Worm (Caenorhabditis elegans) whole organism, L4 larva: ENCODE data around the gene K02G10.15.

Experiments used
- F10B5.3 ChIP-seq: sonication (generic microtip); optimal IDR thresholded peaks from 2 replicates; lab custom pipeline; 2016; ENCODE audit warnings: mild to moderate bottlenecking, missing genetic modification characterization, missing compliant biosample characterization
- F37D6.2 ChIP-seq: sonication (generic microtip); optimal IDR thresholded peaks from 2 replicates; lab custom pipeline; 2016; ENCODE audit warnings: mild to moderate bottlenecking, missing genetic modification characterization, missing compliant biosample characterization
- T20F7.1 ChIP-seq: fragments of 200-800 bp; sonication (Bioruptor generic); optimal IDR thresholded peaks from 2 replicates; lab custom pipeline; 2018; ENCODE audit warnings: mild to moderate bottlenecking, missing genetic modification characterization, missing compliant biosample characterization
- ZK337.2 ChIP-seq: fragments of 200-800 bp; sonication (Bioruptor generic); IDR thresholded peaks from 2 replicates; pipeline ENCODE4 v1.3.6; 2022; ENCODE audit warnings: missing genetic modification reagents, missing genetic modification characterization, missing compliant biosample characterization
- ZK546.5 ChIP-seq, 2 experiments: sonication (generic microtip); optimal IDR thresholded peaks; 2 replicates each; lab custom pipeline; 2017; ENCODE audit warnings: missing biosample characterization in 2 of 2, missing genetic modification characterization in 2 of 2
- ceh-20 ChIP-seq: fragments of 200-800 bp; sonication (Bioruptor generic); IDR thresholded peaks from 2 replicates; pipeline ENCODE4 v1.3.6; 2022; ENCODE audit warnings: missing genetic modification reagents, missing genetic modification characterization, missing compliant biosample characterization
- ceh-28 ChIP-seq: fragments of 150-350 bp; optimal IDR thresholded peaks from 2 replicates; lab custom pipeline; 2014; ENCODE audit warnings: missing biosample characterization, missing genetic modification reagents, missing genetic modification characterization
- ces-1 ChIP-seq: fragments of 150-350 bp; sonication (generic microtip); optimal IDR thresholded peaks from 4 replicates; lab custom pipeline; 2014; ENCODE audit warnings: missing biosample characterization, missing genetic modification reagents, missing genetic modification characterization
- ctbp-1 ChIP-seq: fragments of 200-800 bp; sonication (Bioruptor generic); IDR thresholded peaks from 2 replicates; pipeline ENCODE4 v1.3.6; 2022; ENCODE audit warnings: missing genetic modification reagents, missing genetic modification characterization, missing compliant biosample characterization
- daf-19 ChIP-seq: fragments of 200-800 bp; sonication (Bioruptor generic); conservative IDR thresholded peaks from 2 replicates; pipeline ENCODE4 v1.3.6; 2022; ENCODE audit warnings: missing genetic modification characterization, missing compliant biosample characterization
- dmd-9 ChIP-seq: fragments of 200-800 bp; sonication (Bioruptor generic); IDR thresholded peaks from 2 replicates; pipeline ENCODE4 v1.3.6; 2022; ENCODE audit warnings: missing genetic modification reagents, missing genetic modification characterization, missing compliant biosample characterization
- dpl-1 ChIP-seq: fragments of 150-350 bp; optimal IDR thresholded peaks from 2 replicates; lab custom pipeline; 2014; ENCODE audit warnings: missing biosample characterization, missing genetic modification reagents, missing genetic modification characterization
- egl-27 ChIP-seq: sonication (generic microtip); optimal IDR thresholded peaks from 3 replicates; lab custom pipeline; 2017; ENCODE audit warnings: missing biosample characterization, missing genetic modification reagents, missing genetic modification characterization
- gei-8 ChIP-seq: fragments of 200-800 bp; sonication (Bioruptor generic); optimal IDR thresholded peaks from 2 replicates; lab custom pipeline; 2018; ENCODE audit warnings: mild to moderate bottlenecking, missing genetic modification characterization, missing compliant biosample characterization
- hmg-1.1 ChIP-seq: fragments of 200-800 bp; sonication (Bioruptor generic); IDR thresholded peaks from 2 replicates; pipeline ENCODE4 v1.3.6; 2022; ENCODE audit warnings: missing genetic modification reagents, missing genetic modification characterization, missing compliant biosample characterization
- lim-7 ChIP-seq: fragments of 200-800 bp; sonication (Bioruptor generic); IDR thresholded peaks from 2 replicates; pipeline ENCODE4 v1.3.6; 2022; ENCODE audit warnings: missing genetic modification characterization, missing compliant biosample characterization
- lin-1 ChIP-seq: fragments of 200-800 bp; sonication (Bioruptor generic); IDR thresholded peaks from 2 replicates; pipeline ENCODE4 v1.3.6; 2022; ENCODE audit warnings: missing genetic modification reagents, missing genetic modification characterization, missing compliant biosample characterization
- lin-13 ChIP-seq: fragments of 150-350 bp; optimal IDR thresholded peaks from 2 replicates; lab custom pipeline; 2014; ENCODE audit warnings: missing biosample characterization, missing genetic modification reagents, missing genetic modification characterization
- lin-15B ChIP-seq: fragments of 150-350 bp; sonication (generic microtip); optimal IDR thresholded peaks from 3 replicates; lab custom pipeline; 2014; ENCODE audit warnings: missing biosample characterization, missing genetic modification characterization
- lin-29 ChIP-seq: fragments of 200-800 bp; sonication (Bioruptor generic); IDR thresholded peaks from 2 replicates; pipeline ENCODE4 v1.3.6; 2022; ENCODE audit warnings: missing genetic modification reagents, missing genetic modification characterization, missing compliant biosample characterization
- lin-38 ChIP-seq: fragments of 200-800 bp; sonication (Bioruptor generic); IDR thresholded peaks from 2 replicates; pipeline ENCODE4 v1.3.6; 2022; ENCODE audit warnings: missing genetic modification reagents, missing genetic modification characterization, missing compliant biosample characterization
- lin-39 ChIP-seq: fragments of 150-350 bp; optimal IDR thresholded peaks from 2 replicates; lab custom pipeline; 2014; ENCODE audit warnings: missing biosample characterization, missing genetic modification reagents, missing genetic modification characterization
- lsy-2 ChIP-seq, 2 experiments: fragments of 150-350 bp in 1 of 2; sonication (generic microtip) in 1 of 2; optimal IDR thresholded peaks; 2 replicates each; lab custom pipeline; 2014 to 2017; ENCODE audit warnings: missing biosample characterization in 2 of 2, missing genetic modification characterization in 2 of 2
- mdl-1 ChIP-seq, 2 experiments: fragments of 150-350 bp in 1 of 2; sonication (generic microtip) in 1 of 2; optimal IDR thresholded peaks; 2 replicates each; lab custom pipeline; 2014 to 2017; ENCODE audit warnings: missing biosample characterization in 2 of 2, missing genetic modification characterization in 2 of 2
- mdt-29 ChIP-seq: fragments of 200-800 bp; sonication (Bioruptor generic); IDR thresholded peaks from 2 replicates; pipeline ENCODE4 v1.3.6; 2022; ENCODE audit warnings: missing genetic modification reagents, missing genetic modification characterization, missing compliant biosample characterization
- mep-1 ChIP-seq: fragments of 150-350 bp; sonication (generic microtip); optimal IDR thresholded peaks from 3 replicates; lab custom pipeline; 2014; ENCODE audit warnings: missing biosample characterization, missing genetic modification characterization
- mes-2 ChIP-seq: sonication (generic microtip); optimal IDR thresholded peaks from 2 replicates; lab custom pipeline; 2016; ENCODE audit warnings: missing genotype, mild to moderate bottlenecking, missing genetic modification characterization, missing compliant biosample characterization; ENCODE audit not compliant: poor library complexity, severe bottlenecking
- mxl-2 ChIP-seq: fragments of 200-800 bp; sonication (Bioruptor generic); conservative IDR thresholded peaks from 2 replicates; pipeline ENCODE4 v1.3.6; 2022; ENCODE audit warnings: missing genetic modification reagents, missing genetic modification characterization, missing compliant biosample characterization
- mxl-3 ChIP-seq: fragments of 200-800 bp; sonication (Bioruptor generic); optimal IDR thresholded peaks from 2 replicates; lab custom pipeline; 2018; ENCODE audit warnings: mild to moderate bottlenecking, missing genetic modification characterization, missing compliant biosample characterization
- nhr-10 ChIP-seq: fragments of 150-350 bp; optimal IDR thresholded peaks from 2 replicates; lab custom pipeline; 2014; ENCODE audit warnings: missing biosample characterization, missing genetic modification characterization
- nhr-11 ChIP-seq: fragments of 150-350 bp; optimal IDR thresholded peaks from 2 replicates; lab custom pipeline; 2014; ENCODE audit warnings: missing biosample characterization, missing genetic modification characterization
- nhr-111 ChIP-seq: fragments of 200-800 bp; sonication (Bioruptor generic); optimal IDR thresholded peaks from 2 replicates; lab custom pipeline; 2018; ENCODE audit warnings: mild to moderate bottlenecking, missing genetic modification characterization, missing compliant biosample characterization
- nhr-237 ChIP-seq: sonication (generic microtip); optimal IDR thresholded peaks from 2 replicates; lab custom pipeline; 2017; ENCODE audit warnings: missing biosample characterization, missing genetic modification characterization
- nhr-25 ChIP-seq: sonication (generic microtip); optimal IDR thresholded peaks from 2 replicates; lab custom pipeline; 2017; ENCODE audit warnings: missing genetic modification characterization, mild to moderate bottlenecking, missing compliant biosample characterization, antibody characterized with exemption, moderate library complexity, borderline replicate concordance; ENCODE audit not compliant: insufficient read depth
- nhr-28 ChIP-seq: fragments of 150-350 bp; optimal IDR thresholded peaks from 2 replicates; lab custom pipeline; 2014; ENCODE audit warnings: missing biosample characterization, missing genetic modification characterization
- php-3 ChIP-seq: fragments of 200-800 bp; sonication (Bioruptor generic); IDR thresholded peaks from 2 replicates; pipeline ENCODE4 v1.3.6; 2022; ENCODE audit warnings: missing genetic modification reagents, missing genetic modification characterization, missing compliant biosample characterization
- rbr-2 ChIP-seq: sonication (generic microtip); optimal IDR thresholded peaks from 2 replicates; lab custom pipeline; 2016; ENCODE audit warnings: missing genotype, missing genetic modification characterization, missing compliant biosample characterization
- saeg-2 ChIP-seq: fragments of 200-800 bp; sonication (Bioruptor generic); IDR thresholded peaks from 2 replicates; pipeline ENCODE4 v1.3.6; 2022; ENCODE audit warnings: missing genetic modification reagents, missing genetic modification characterization, missing compliant biosample characterization
- set-16 ChIP-seq: fragments of 200-800 bp; sonication (Bioruptor generic); IDR thresholded peaks from 2 replicates; pipeline ENCODE4 v1.3.6; 2022; ENCODE audit warnings: missing genetic modification reagents, missing genetic modification characterization, missing compliant biosample characterization
- snpc-4 ChIP-seq: fragments of 150-350 bp; optimal IDR thresholded peaks from 2 replicates; lab custom pipeline; 2014; ENCODE audit warnings: missing biosample characterization, missing genetic modification characterization
- tag-97 ChIP-seq: fragments of 200-800 bp; sonication (Bioruptor generic); IDR thresholded peaks from 2 replicates; pipeline ENCODE4 v1.3.6; 2022; ENCODE audit warnings: missing genetic modification characterization, missing compliant biosample characterization
- tra-1 ChIP-seq: fragments of 200-800 bp; sonication (Bioruptor generic); IDR thresholded peaks from 2 replicates; pipeline ENCODE4 v1.3.6; 2022; ENCODE audit warnings: missing genetic modification reagents, missing genetic modification characterization, missing compliant biosample characterization
- unc-62 ChIP-seq, 3 experiments: fragments of 150-350 bp in 1 of 3; sonication (generic microtip); optimal IDR thresholded peaks in 2 of 3; peaks in 1 of 3; 1 replicate in 1 of 3; 2 replicates in 2 of 3; lab custom pipeline; 2014 to 2017; ENCODE audit warnings: missing biosample characterization in 3 of 3, missing genetic modification characterization in 3 of 3, missing genetic modification reagents in 3 of 3, missing genotype in 1 of 3
- ztf-11 ChIP-seq: fragments of 150-350 bp; optimal IDR thresholded peaks from 2 replicates; lab custom pipeline; 2014; ENCODE audit warnings: missing biosample characterization, missing genetic modification characterization
- ztf-7 ChIP-seq: fragments of 150-350 bp; optimal IDR thresholded peaks from 2 replicates; lab custom pipeline; 2014; ENCODE audit warnings: missing biosample characterization, missing genetic modification characterization

K02G10.15 gene

DNA sequence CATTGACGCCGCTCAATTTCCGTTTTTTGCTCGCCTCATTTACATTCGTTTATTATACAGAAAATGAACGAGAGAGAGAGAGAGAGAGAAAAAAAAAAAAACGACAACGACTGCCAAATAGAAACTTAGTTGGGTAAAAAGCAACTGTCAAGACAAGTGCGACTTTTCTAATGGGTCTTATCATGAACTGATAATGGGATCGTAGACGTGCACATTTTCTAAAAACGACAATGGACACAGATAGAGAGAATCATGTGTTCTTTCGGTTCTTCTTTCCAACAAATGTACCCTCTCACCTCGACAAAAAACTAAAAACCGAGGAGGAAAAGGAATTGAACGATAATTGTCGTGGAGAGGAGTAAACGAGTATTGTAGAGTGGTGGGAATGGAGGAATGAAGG, 17.6 kb upstream of the K02G10.15 start (continued):
- TF ChIP-seq mxl-2 (no peak), set-16 (GFP tag; lab: Robert Waterston, UW) (no peak), lin-13 (GFP tag; lab: Kevin White, UChicago) (no peak), ces-1 (GFP tag; lab: Kevin White, UChicago) (no peak), F37D6.2 (no peak), nhr-237 (no peak), egl-27 (tag; lab: Kevin White, UChicago) (no peak), ztf-11 (tag; lab: Kevin White, UChicago) (no peak), ceh-20 (GFP tag; lab: Robert Waterston, UW) (no peak), ZK337.2 (GFP tag; lab: Robert Waterston, UW) (no peak), ZK546.5 (tag; optimal IDR thresholded peaks at IDR 0.05; lab: Kevin White, UChicago) (no peak), mep-1 (peak; percentile 8), nhr-111 (GFP tag; lab: Kevin White, UChicago) (no peak), dpl-1 (GFP tag; lab: Kevin White, UChicago) (no peak), lin-29 (GFP tag; lab: Robert Waterston, UW) (no peak), php-3 (GFP tag; lab: Robert Waterston, UW) (no peak), tra-1 (GFP tag; lab: Robert Waterston, UW) (peak; percentile 57), nhr-10 (tag; lab: Kevin White, UChicago) (no peak), T20F7.1 (no peak), lin-1 (GFP tag; lab: Robert Waterston, UW) (no peak), lin-15B (tag; lab: Kevin White, UChicago) (no peak), daf-19 (no peak), snpc-4 (tag; lab: Kevin White, UChicago) (no peak), F10B5.3 (tag; lab: Kevin White, UChicago) (no peak), gei-8 (GFP tag; lab: Kevin White, UChicago) (no peak)
- TF ChIP-seq, all 104 proteins: peak for 15

DNA sequence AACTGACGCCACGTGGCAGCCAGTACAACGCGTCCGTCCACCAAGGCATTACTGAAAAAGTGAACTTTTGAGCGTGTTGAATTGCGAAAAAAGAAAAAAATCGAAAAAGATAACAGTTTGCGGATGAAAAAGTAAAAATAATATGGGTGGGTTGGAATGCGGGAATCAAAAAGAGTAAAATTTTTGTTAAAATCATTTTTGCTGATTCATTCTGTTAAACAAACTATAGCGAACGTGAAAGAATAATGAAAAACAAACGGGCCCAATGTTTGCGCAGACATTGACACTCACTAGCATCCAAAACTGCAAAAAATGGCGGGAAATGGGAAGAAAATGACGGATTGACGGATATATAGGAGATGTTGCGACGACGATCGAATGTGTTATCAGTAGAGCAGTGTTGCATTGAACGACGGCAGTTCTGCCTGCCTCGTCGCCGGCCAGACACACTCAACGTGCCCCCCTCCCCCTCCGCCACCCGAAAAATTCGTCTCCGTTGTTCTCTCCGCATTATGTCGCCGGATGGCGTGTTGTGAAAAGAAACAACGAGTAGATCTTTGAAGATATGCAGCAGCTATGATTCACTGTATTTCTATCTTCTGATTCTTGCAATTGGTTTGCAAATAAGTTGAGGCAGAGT, 17.0 kb upstream of the K02G10.15 start, which contains the start of gene hyl-2:
Gene hyl-2 (minus strand): TSS at position 51 of the 640 bp plus-strand sequence.
- TF ChIP-seq hmg-1.1 (GFP tag; lab: Robert Waterston, UW) (peak; percentile 30; the same call in 1 of the 2 replicates), mxl-3 (GFP tag; lab: Kevin White, UChicago) (peak; percentile 93), lin-39 (tag; lab: Kevin White, UChicago) (no peak), set-16 (GFP tag; lab: Robert Waterston, UW) (peak; percentile 51; the same call in 1 of the 2 replicates), dmd-9 (no peak), mdt-29 (GFP tag; lab: Robert Waterston, UW) (0 out of 2 replicates have a peak, but pooled peaks have one; percentile 38), mep-1 (peak; percentile 32), ceh-20 (GFP tag; lab: Robert Waterston, UW) (0 out of 2 replicates have a peak, but pooled peaks have one; percentile 33), nhr-28 (peak; percentile 5), nhr-25 (peak; percentile 3), lsy-2 (tag; optimal IDR thresholded peaks at IDR 0.05; lab: Kevin White, UChicago) (peak in 1 of 2 experiments; percentile 54), nhr-11 (peak; percentile 10), T20F7.1 (no peak), lin-13 (GFP tag; lab: Kevin White, UChicago) (peak; percentile 7), lim-7 (GFP tag; lab: Robert Waterston, UW) (0 out of 2 replicates have a peak, but pooled peaks have one; percentile 39), tag-97 (GFP tag; lab: Robert Waterston, UW) (0 out of 2 replicates have a peak, but pooled peaks have one; percentile 35), ztf-7 (tag; lab: Kevin White, UChicago) (no peak), rbr-2 (tag; lab: Kevin White, UChicago) (peak; percentile 32), saeg-2 (GFP tag; lab: Robert Waterston, UW) (no peak), lin-38 (GFP tag; lab: Robert Waterston, UW) (peak; percentile 76), mdl-1 (tag; optimal IDR thresholded peaks at IDR 0.05; lab: Kevin White, UChicago) (peak in 1 of 2 experiments; percentile 35), ceh-28 (tag; lab: Kevin White, UChicago) (no peak), dpl-1 (GFP tag; lab: Kevin White, UChicago) (peak; percentile 7), mxl-2 (no peak), unc-62 (GFP tag; optimal IDR thresholded peaks at IDR 0.05 in 1 of 2; lab: Kevin White, UChicago) (peak in 1 of 2 experiments; percentile 82), unc-62 (tag; optimal IDR thresholded peaks at IDR 0.05; lab: Kevin White, UChicago) (no peak), ctbp-1 (GFP tag; lab: Robert Waterston, UW) (peak; percentile 55; the same call in 1 of the 2 replicates), mes-2 (tag; lab: Kevin White, UChicago) (peak; percentile 50)
